Worm (Caenorhabditis elegans): ENCODE data around the gene lyst-1.

Gene lyst-1

DNA sequence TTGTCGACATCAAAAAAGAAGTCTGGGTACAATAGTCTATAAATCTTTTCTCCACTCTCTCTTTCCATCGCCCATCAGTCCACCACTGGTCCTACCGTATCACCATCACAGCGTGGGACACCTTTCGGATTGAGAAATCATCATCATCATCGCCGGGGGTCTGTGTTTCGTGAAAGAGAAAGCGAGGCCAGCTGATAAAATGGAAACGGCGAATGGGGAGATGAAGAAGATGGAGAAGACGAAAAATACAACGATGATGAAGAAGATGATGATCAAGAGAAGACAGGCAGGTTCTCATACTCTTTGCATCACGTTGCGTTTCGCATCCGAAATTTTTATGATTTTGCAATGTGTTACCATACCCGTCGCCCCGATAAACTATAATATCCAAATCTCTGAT is 35.4 kb upstream of the lyst-1 start (continued):
- peak; percentile 50 for TF ChIP-seq nhr-90 (tag; optimal IDR thresholded peaks at IDR 0.05; ENCODE audit: poor library complexity)
- no peak for TF ChIP-seq tlp-1 (tag; optimal IDR thresholded peaks at IDR 0.05)
- no peak for TF ChIP-seq hlh-4 (tag; optimal IDR thresholded peaks at IDR 0.05)
- TF ChIP-seq lsy-2 (tag; optimal IDR thresholded peaks at IDR 0.05): peak in 1 of 2 experiments; percentile 54
- TF ChIP-seq mab-9 (GFP tag; IDR thresholded peaks at IDR 0.05): no peak
- TF ChIP-seq dsc-1 (tag; optimal IDR thresholded peaks at IDR 0.05): no peak
- TF ChIP-seq skn-1 (tag; optimal IDR thresholded peaks at IDR 0.05): peak; percentile 68
- no peak for TF ChIP-seq egl-27 (tag; optimal IDR thresholded peaks at IDR 0.05)
- TF ChIP-seq unc-130 (tag; optimal IDR thresholded peaks at IDR 0.05): no peak
- no peak for TF ChIP-seq lir-3 (tag; optimal IDR thresholded peaks at IDR 0.05; ENCODE audit: poor library complexity)
- TF ChIP-seq ztf-11 (tag; optimal IDR thresholded peaks at IDR 0.05): no peak
- no peak for TF ChIP-seq sup-37 (GFP tag; optimal IDR thresholded peaks at IDR 0.05)
- TF ChIP-seq pag-3 (tag; optimal IDR thresholded peaks at IDR 0.05; ENCODE audit: borderline replicate concordance, insufficient read depth): no peak
- TF ChIP-seq fos-1 (tag; optimal IDR thresholded peaks at IDR 0.05): no peak
- no peak for TF ChIP-seq sptf-1 (tag; optimal IDR thresholded peaks at IDR 0.05)
- TF ChIP-seq zip-4 (GFP tag; optimal IDR thresholded peaks at IDR 0.05): no peak
- TF ChIP-seq efl-1 (optimal IDR thresholded peaks at IDR 0.05): no peak
- TF ChIP-seq efl-1 (GFP tag; optimal IDR thresholded peaks at IDR 0.05 in 1 of 2): no peak
- TF ChIP-seq nhr-19 (GFP tag; conservative IDR thresholded peaks at IDR 0.05): no peak
- no peak for TF ChIP-seq nhr-84 (tag; optimal IDR thresholded peaks at IDR 0.05)
- peak in 1 of 6 experiments; percentile 15 for TF ChIP-seq elt-3 (tag; optimal IDR thresholded peaks at IDR 0.05)
- no peak for TF ChIP-seq swsn-7 (tag; optimal IDR thresholded peaks at IDR 0.05)
- no peak for TF ChIP-seq fkh-10 (GFP tag; optimal IDR thresholded peaks at IDR 0.05)
- no peak for TF ChIP-seq grh-1 (GFP tag; IDR thresholded peaks at IDR 0.05)
- no peak for TF ChIP-seq zag-1 (tag; optimal IDR thresholded peaks at IDR 0.05)
- TF ChIP-seq lin-15B (tag; optimal IDR thresholded peaks at IDR 0.05): no peak
- TF ChIP-seq ceh-88 (GFP tag; IDR thresholded peaks at IDR 0.05): no peak
- TF ChIP-seq nhr-237 (tag; optimal IDR thresholded peaks at IDR 0.05): no peak
- no peak for TF ChIP-seq nhr-11 (tag; optimal IDR thresholded peaks at IDR 0.05)
- no peak for TF ChIP-seq pax-3 (tag; optimal IDR thresholded peaks at IDR 0.05)
- no peak for TF ChIP-seq C34B4.2 (tag; optimal IDR thresholded peaks at IDR 0.05)
- TF ChIP-seq blmp-1 (tag; optimal IDR thresholded peaks at IDR 0.05): peak; percentile 99
- TF ChIP-seq nhr-20 (tag; optimal IDR thresholded peaks at IDR 0.05): peak; percentile 61
- TF ChIP-seq rnt-1 (tag; optimal IDR thresholded peaks at IDR 0.05): peak; percentile 30
- TF ChIP-seq tbx-2 (tag; optimal IDR thresholded peaks at IDR 0.05): no peak

- TF ChIP-seq aly-2 (tag; optimal IDR thresholded peaks at IDR 0.05): no peak
- TF ChIP-seq lin-14 (GFP tag; optimal IDR thresholded peaks at IDR 0.05): peak; percentile 25
- TF ChIP-seq tbx-2 (tag; optimal IDR thresholded peaks at IDR 0.05): peak; percentile 10
- peak; percentile 19; the same call in 1 of the 2 replicates for TF ChIP-seq nhr-19 (GFP tag; conservative IDR thresholded peaks at IDR 0.05)
- TF ChIP-seq hpl-2 (GFP tag; optimal IDR thresholded peaks at IDR 0.05): no peak
- TF ChIP-seq sup-37 (GFP tag; optimal IDR thresholded peaks at IDR 0.05): peak; percentile 36
- TF ChIP-seq nhr-71 (tag; optimal IDR thresholded peaks at IDR 0.05): peak; percentile 25
- peak in 2 of 3 experiments; percentile 1 to 6 for TF ChIP-seq ceh-82 (tag; optimal IDR thresholded peaks at IDR 0.05)
- no peak for TF ChIP-seq mab-9 (GFP tag; IDR thresholded peaks at IDR 0.05)
- no peak for TF ChIP-seq C04F5.9 (tag; optimal IDR thresholded peaks at IDR 0.05)
- peak; percentile 18 for TF ChIP-seq nhr-77 (tag; optimal IDR thresholded peaks at IDR 0.05)
- TF ChIP-seq nhr-20 (tag; optimal IDR thresholded peaks at IDR 0.05): peak; percentile 28
- no peak for TF ChIP-seq dpl-1 (GFP tag; optimal IDR thresholded peaks at IDR 0.05)
- peak; percentile 45 for TF ChIP-seq dsc-1 (tag; optimal IDR thresholded peaks at IDR 0.05)
- peak; percentile 17 for TF ChIP-seq mep-1 (tag; optimal IDR thresholded peaks at IDR 0.05)
- TF ChIP-seq efl-1 (optimal IDR thresholded peaks at IDR 0.05): no peak
- TF ChIP-seq efl-1 (GFP tag; optimal IDR thresholded peaks at IDR 0.05 in 1 of 2): peak in 1 of 2 experiments; percentile 50
These were observed 34.8 kb upstream of the lyst-1 start for ce11 chrX:12175667-12176278.
